Worm (Caenorhabditis elegans) whole organism, midembryonic: Measurements from ENCODE around the gene F33G12.3.

Experiments
- T22C8.4 ChIP-seq: fragments of 200-800 bp; sonication (Bioruptor generic); IDR thresholded peaks from 2 replicates; pipeline ENCODE4 v1.3.6; 2022; ENCODE audit warnings: missing genetic modification characterization, missing compliant biosample characterization
- cog-1 ChIP-seq: sonication (generic microtip); optimal IDR thresholded peaks from 2 replicates; lab custom pipeline; 2016; ENCODE audit warnings: missing genetic modification characterization, missing compliant biosample characterization
- flt-1 ChIP-seq: fragments of 200-800 bp; sonication (Bioruptor generic); IDR thresholded peaks from 2 replicates; pipeline ENCODE4 v1.3.6; 2022; ENCODE audit warnings: missing genetic modification characterization, missing compliant biosample characterization
- klf-2 ChIP-seq: fragments of 200-800 bp; sonication (Bioruptor generic); conservative IDR thresholded peaks from 2 replicates; pipeline ENCODE4 v1.3.6; 2022; ENCODE audit warnings: missing genetic modification reagents, missing genetic modification characterization, missing compliant biosample characterization
- med-1 ChIP-seq: sonication (generic microtip); optimal IDR thresholded peaks from 2 replicates; lab custom pipeline; 2017; ENCODE audit warnings: missing genetic modification characterization, mild to moderate bottlenecking, missing compliant biosample characterization, antibody characterized with exemption, missing genetic modification reagents; ENCODE audit not compliant: insufficient read depth
- ref-1 ChIP-seq: fragments of 200-800 bp; sonication (Bioruptor generic); conservative IDR thresholded peaks from 2 replicates; pipeline ENCODE4 v1.3.6; 2022; ENCODE audit warnings: missing genetic modification reagents, missing genetic modification characterization, missing compliant biosample characterization
- tab-1 ChIP-seq: fragments of 200-800 bp; sonication (Bioruptor generic); IDR thresholded peaks from 2 replicates; pipeline ENCODE4 v1.3.6; 2022; ENCODE audit warnings: missing genetic modification characterization, missing compliant biosample characterization
- ztf-23 ChIP-seq: fragments of 200-800 bp; sonication (Bioruptor generic); IDR thresholded peaks from 2 replicates; pipeline ENCODE4 v1.3.6; 2022; ENCODE audit warnings: missing genetic modification reagents, missing genetic modification characterization, missing compliant biosample characterization
- ztf-29 ChIP-seq: fragments of 200-800 bp; sonication (Bioruptor generic); IDR thresholded peaks from 2 replicates; pipeline ENCODE4 v1.3.6; 2022; ENCODE audit warnings: missing genetic modification reagents, missing genetic modification characterization, missing compliant biosample characterization

F33G12.3 gene

DNA sequence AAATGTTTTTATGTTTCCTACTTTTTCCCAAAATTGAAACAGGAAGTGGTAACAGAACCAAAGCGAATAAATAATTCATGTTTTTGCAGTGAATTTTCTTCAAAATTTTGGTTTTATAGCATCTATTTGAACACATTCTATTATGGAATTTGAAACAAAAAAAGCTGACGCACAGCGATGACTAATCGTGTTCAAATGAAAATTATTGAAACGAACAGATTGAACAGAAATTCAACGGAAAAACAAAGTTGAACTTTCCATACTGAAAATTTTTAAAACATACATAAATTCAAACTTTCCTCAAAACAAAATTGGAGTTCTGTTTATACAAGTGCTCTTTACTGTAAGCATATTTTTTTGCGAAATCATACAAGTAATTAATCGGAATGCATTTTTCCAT, 21.9 kb downstream of the F33G12.3 start, which contains the start of gene F59A6.12:
TSS of gene F59A6.12 (minus strand) at position 101 of the 400 bp plus-strand sequence.
- TF ChIP-seq ztf-29 (GFP tag; lab: Robert Waterston, UW) (no peak), ref-1 (GFP tag; lab: Robert Waterston, UW) (no peak), flt-1 (GFP tag; lab: Robert Waterston, UW) (no peak), tab-1 (GFP tag; lab: Robert Waterston, UW) (no peak), ztf-23 (GFP tag; lab: Robert Waterston, UW) (no peak), cog-1 (tag; lab: Kevin White, UChicago) (no peak), klf-2 (GFP tag; lab: Robert Waterston, UW) (no peak), T22C8.4 (GFP tag; lab: Robert Waterston, UW) (no peak), med-1 (no peak)

DNA sequence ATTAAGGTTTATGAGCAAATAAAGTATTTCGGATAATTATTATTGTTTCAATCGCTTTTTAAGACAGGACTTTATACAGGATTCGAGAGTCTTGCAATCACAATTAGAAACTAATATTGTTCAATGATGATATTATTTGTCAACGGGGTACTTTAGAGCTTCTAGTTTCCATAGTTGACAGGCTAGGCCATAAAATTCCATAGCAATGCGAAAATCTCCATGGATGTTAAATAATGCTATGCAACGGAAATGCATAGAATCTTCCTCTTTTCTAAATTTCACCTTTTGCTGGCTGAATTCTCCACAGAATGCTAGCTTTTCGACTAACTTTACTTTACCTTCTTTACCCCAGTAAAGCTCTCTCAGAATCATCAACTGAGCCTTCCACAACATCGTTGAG, 25.8 kb downstream of the F33G12.3 start, which contains the start of gene F59A6.3:
TSS of gene F59A6.3 (plus strand) at position 301 of the 400 bp plus-strand sequence.
- TF ChIP-seq klf-2 (GFP tag; lab: Robert Waterston, UW) = no peak
- TF ChIP-seq ref-1 (GFP tag; lab: Robert Waterston, UW) = no peak
- TF ChIP-seq cog-1 (tag; lab: Kevin White, UChicago) = no peak
- TF ChIP-seq med-1 = no peak
- no peak for TF ChIP-seq ztf-29 (GFP tag; lab: Robert Waterston, UW)
- TF ChIP-seq tab-1 (GFP tag; lab: Robert Waterston, UW) = no peak
- TF ChIP-seq ztf-23 (GFP tag; lab: Robert Waterston, UW) = no peak
- no peak for TF ChIP-seq flt-1 (GFP tag; lab: Robert Waterston, UW)
- TF ChIP-seq T22C8.4 (GFP tag; lab: Robert Waterston, UW) = no peak

DNA sequence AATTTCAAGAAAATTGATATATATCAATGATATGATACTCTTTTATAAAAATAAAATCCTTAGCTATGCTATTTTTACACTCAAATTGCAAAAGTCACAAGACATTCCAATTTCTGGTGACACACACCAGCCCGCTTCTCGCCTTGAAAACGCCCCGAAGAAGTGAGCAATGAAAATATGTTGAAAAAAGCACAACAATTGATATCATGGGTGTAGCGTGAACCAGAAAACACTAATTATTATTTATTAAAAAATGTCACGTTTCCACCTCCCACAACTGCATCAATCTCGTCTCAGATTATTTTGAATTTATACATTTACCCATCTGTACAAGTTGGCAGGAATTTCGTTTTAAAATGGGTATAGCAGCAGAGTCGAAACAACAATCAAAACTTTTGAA, 29.1 kb downstream of the F33G12.3 start, which contains the start of gene F59A6.4:
TSS of gene F59A6.4 (plus strand) at position 301 of the 400 bp plus-strand sequence.
- no peak for TF ChIP-seq klf-2 (GFP tag; lab: Robert Waterston, UW)
- no peak for TF ChIP-seq ztf-23 (GFP tag; lab: Robert Waterston, UW)
- no peak for TF ChIP-seq tab-1 (GFP tag; lab: Robert Waterston, UW)
- no peak for TF ChIP-seq cog-1 (tag; lab: Kevin White, UChicago)
- no peak for TF ChIP-seq med-1
- TF ChIP-seq ztf-29 (GFP tag; lab: Robert Waterston, UW) = no peak
- no peak for TF ChIP-seq flt-1 (GFP tag; lab: Robert Waterston, UW)
- no peak for TF ChIP-seq T22C8.4 (GFP tag; lab: Robert Waterston, UW)
- TF ChIP-seq ref-1 (GFP tag; lab: Robert Waterston, UW) = no peak

DNA sequence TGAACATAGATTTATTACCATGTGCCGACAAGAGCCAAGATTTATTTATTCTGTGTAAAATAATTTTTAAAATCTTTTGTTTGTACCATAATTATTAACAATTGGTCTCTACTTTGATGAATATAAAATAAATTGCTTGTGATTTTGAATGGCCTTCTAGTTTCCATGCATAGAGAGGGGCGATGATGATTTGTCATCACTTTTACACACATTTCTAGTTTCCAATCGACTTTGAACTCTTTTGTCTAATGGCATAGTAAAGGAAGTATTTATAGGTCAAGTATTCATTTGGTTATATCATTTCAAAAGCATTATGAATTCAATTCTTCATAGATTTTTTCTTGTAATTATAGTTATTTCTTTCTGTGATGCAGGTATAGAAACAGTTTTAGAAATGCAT, 30.2 kb downstream of the F33G12.3 start, which contains the start of gene F59A6.10:
TSS of gene F59A6.10 (plus strand) at position 301 of the 400 bp plus-strand sequence.
- no peak for TF ChIP-seq ztf-23 (GFP tag; lab: Robert Waterston, UW)
- no peak for TF ChIP-seq cog-1 (tag; lab: Kevin White, UChicago)
- TF ChIP-seq ref-1 (GFP tag; lab: Robert Waterston, UW) = no peak
- TF ChIP-seq flt-1 (GFP tag; lab: Robert Waterston, UW) = no peak
- no peak for TF ChIP-seq ztf-29 (GFP tag; lab: Robert Waterston, UW)
- no peak for TF ChIP-seq klf-2 (GFP tag; lab: Robert Waterston, UW)
- TF ChIP-seq tab-1 (GFP tag; lab: Robert Waterston, UW) = no peak
- no peak for TF ChIP-seq T22C8.4 (GFP tag; lab: Robert Waterston, UW)
- TF ChIP-seq med-1 = no peak

DNA sequence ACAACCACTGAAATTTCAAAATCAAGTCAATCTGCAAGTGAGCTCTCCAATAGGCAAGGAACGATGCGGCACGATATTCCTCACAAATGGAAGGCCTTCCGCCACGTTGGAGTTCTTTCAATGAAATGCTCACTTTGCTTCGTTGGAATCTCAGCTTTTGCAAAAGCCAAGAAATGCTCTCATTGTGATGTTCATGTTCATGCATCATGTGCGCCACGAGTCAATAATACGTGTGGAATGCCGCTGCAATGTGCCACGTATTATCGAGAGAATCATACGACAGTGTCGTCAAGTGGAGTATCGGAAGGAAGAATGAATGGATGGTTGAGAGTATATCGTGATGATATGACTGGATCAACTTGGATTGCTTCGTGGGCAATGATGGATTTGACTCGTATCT, 32.0 kb downstream of the F33G12.3 start:
- TF ChIP-seq ztf-23 (GFP tag; lab: Robert Waterston, UW) (no peak), klf-2 (GFP tag; lab: Robert Waterston, UW) (no peak), ref-1 (GFP tag; lab: Robert Waterston, UW) (no peak), med-1 (no peak), ztf-29 (GFP tag; lab: Robert Waterston, UW) (no peak), flt-1 (GFP tag; lab: Robert Waterston, UW) (no peak), tab-1 (GFP tag; lab: Robert Waterston, UW) (no peak), cog-1 (tag; lab: Kevin White, UChicago) (no peak), T22C8.4 (GFP tag; lab: Robert Waterston, UW) (no peak)

DNA sequence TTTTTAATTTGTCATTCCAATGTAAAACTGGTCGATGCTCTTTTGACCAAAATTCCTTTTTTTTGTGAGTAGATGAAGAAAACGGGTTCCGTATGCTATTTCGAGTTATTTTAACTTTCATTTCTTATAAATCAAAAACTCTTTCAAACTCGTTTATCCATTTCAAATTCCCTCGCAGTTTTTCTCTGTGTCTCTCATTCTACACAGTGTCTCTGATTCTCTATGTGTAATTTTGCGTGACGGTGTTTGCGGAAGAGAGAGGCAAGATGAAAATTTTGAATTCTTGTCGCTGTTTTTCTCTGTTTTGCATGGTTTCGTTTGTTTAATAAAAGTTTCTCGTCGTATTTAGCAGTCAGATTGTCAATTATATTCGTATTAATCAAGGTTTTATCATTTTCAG, 34.7 kb downstream of the F33G12.3 start, which contains the start of gene citk-2:
TSS of gene citk-2 (plus strand) at position 399 of the 400 bp plus-strand sequence.
- no peak for TF ChIP-seq cog-1 (tag; lab: Kevin White, UChicago)
- no peak for TF ChIP-seq tab-1 (GFP tag; lab: Robert Waterston, UW)
- TF ChIP-seq flt-1 (GFP tag; lab: Robert Waterston, UW) = no peak
- TF ChIP-seq klf-2 (GFP tag; lab: Robert Waterston, UW) = no peak
- TF ChIP-seq ref-1 (GFP tag; lab: Robert Waterston, UW) = no peak
- no peak for TF ChIP-seq med-1
- no peak for TF ChIP-seq T22C8.4 (GFP tag; lab: Robert Waterston, UW)
- no peak for TF ChIP-seq ztf-23 (GFP tag; lab: Robert Waterston, UW)
- TF ChIP-seq ztf-29 (GFP tag; lab: Robert Waterston, UW) = no peak

DNA sequence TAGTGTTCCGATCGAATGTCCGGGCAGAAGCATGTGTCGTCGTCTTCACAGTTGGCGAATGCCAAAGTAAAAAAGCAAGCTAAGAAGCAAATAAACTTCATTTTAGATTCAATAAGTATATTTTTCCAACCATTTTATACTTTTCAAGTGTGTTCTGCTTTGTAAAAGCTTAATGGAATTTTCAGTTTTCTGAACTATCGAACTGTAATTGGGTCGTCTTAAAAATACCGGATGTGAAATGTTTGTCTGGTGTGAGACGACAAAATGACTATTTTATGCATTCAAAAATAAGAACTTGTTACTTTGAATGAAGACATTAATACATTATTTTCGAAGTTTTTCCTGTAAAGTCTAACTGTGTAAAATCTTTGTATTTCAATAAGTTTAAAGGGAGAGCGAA, 35.2 kb downstream of the F33G12.3 start, which contains the start of gene F59A6.11:
TSS of gene F59A6.11 (minus strand) at position 101 of the 400 bp plus-strand sequence.
- TF ChIP-seq med-1 (no peak), ref-1 (GFP tag; lab: Robert Waterston, UW) (no peak), cog-1 (tag; lab: Kevin White, UChicago) (no peak), klf-2 (GFP tag; lab: Robert Waterston, UW) (no peak), ztf-23 (GFP tag; lab: Robert Waterston, UW) (no peak), tab-1 (GFP tag; lab: Robert Waterston, UW) (no peak)

DNA sequence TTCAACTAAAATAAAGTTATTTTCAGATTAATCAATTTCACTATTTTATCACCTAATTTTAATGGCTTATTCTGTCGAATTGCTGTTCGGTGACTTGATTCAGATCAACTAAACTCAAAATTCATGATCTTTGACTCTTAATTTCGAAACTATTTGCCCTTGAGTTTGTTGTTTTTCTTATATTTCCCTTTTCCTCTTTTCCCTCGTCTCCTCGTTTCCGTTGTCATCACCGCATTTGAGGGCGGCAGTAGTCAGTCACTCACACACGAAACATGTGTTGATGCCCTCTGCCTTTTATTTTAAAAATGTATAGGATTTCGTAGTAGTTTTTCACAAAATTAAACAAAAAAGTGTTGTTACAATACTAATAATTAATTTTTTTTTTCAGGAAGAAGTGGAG, 38.9 kb downstream of the F33G12.3 start, which contains the start of gene rnh-1.0:
TSS of gene rnh-1.0 (plus strand) at position 389 of the 400 bp plus-strand sequence.
- TF ChIP-seq T22C8.4 (GFP tag; lab: Robert Waterston, UW) = no peak
- no peak for TF ChIP-seq cog-1 (tag; lab: Kevin White, UChicago)
- no peak for TF ChIP-seq klf-2 (GFP tag; lab: Robert Waterston, UW)
- TF ChIP-seq ztf-29 (GFP tag; lab: Robert Waterston, UW) = no peak
- no peak for TF ChIP-seq med-1
- no peak for TF ChIP-seq ztf-23 (GFP tag; lab: Robert Waterston, UW)
- no peak for TF ChIP-seq tab-1 (GFP tag; lab: Robert Waterston, UW)
- TF ChIP-seq flt-1 (GFP tag; lab: Robert Waterston, UW) = no peak
- TF ChIP-seq ref-1 (GFP tag; lab: Robert Waterston, UW) = no peak
